Worm (Caenorhabditis elegans) whole organism, L1 larva: Measurements from ENCODE around the gene Y57G11C.33.

Experiments used
- C34B4.2 ChIP-seq: sonication (generic microtip); optimal IDR thresholded peaks from 2 replicates; lab custom pipeline; 2017; ENCODE audit warnings: mild to moderate bottlenecking, missing genetic modification characterization, missing compliant biosample characterization
- aha-1 ChIP-seq: fragments of 150-350 bp; optimal IDR thresholded peaks from 2 replicates; lab custom pipeline; 2014; ENCODE audit warnings: missing biosample characterization, missing genetic modification characterization
- alr-1 ChIP-seq: fragments of 200-800 bp; sonication (Bioruptor generic); optimal IDR thresholded peaks from 2 replicates; lab custom pipeline; 2018; ENCODE audit warnings: borderline replicate concordance, mild to moderate bottlenecking, missing genetic modification characterization, missing compliant biosample characterization
- ama-1 ChIP-seq: fragments of 150-350 bp; optimal IDR thresholded peaks from 2 replicates; lab custom pipeline; 2014
- ceh-63 ChIP-seq: fragments of 200-800 bp; sonication (Bioruptor generic); optimal IDR thresholded peaks from 2 replicates; lab custom pipeline; 2018; ENCODE audit warnings: mild to moderate bottlenecking, missing genetic modification characterization, missing compliant biosample characterization
- ceh-8 ChIP-seq: fragments of 200-800 bp; sonication (Bioruptor generic); optimal IDR thresholded peaks from 2 replicates; lab custom pipeline; 2018; ENCODE audit warnings: mild to moderate bottlenecking, missing genetic modification characterization, moderate library complexity, missing compliant biosample characterization
- ceh-88 ChIP-seq: fragments of 200-800 bp; sonication (Bioruptor generic); IDR thresholded peaks from 2 replicates; pipeline ENCODE4 v1.3.6; 2022; ENCODE audit warnings: missing genetic modification characterization, missing compliant biosample characterization
- egl-13 ChIP-seq: sonication (generic microtip); optimal IDR thresholded peaks from 2 replicates; lab custom pipeline; 2016; ENCODE audit warnings: missing genotype, missing genetic modification reagents, missing genetic modification characterization, missing compliant biosample characterization
- fos-1 ChIP-seq: fragments of 150-350 bp; optimal IDR thresholded peaks from 2 replicates; lab custom pipeline; 2014; ENCODE audit warnings: missing biosample characterization, missing genetic modification characterization
- hpl-2 ChIP-seq: fragments of 150-350 bp; optimal IDR thresholded peaks from 2 replicates; lab custom pipeline; 2014; ENCODE audit warnings: missing biosample characterization, missing genetic modification reagents, missing genetic modification characterization
- irx-1 ChIP-seq: sonication (generic microtip); optimal IDR thresholded peaks from 2 replicates; lab custom pipeline; 2016; ENCODE audit warnings: missing genetic modification characterization, missing compliant biosample characterization
- lin-14 ChIP-seq: fragments of 200-800 bp; sonication (Bioruptor generic); optimal IDR thresholded peaks from 2 replicates; lab custom pipeline; 2018; ENCODE audit warnings: mild to moderate bottlenecking, missing genetic modification characterization, moderate library complexity, missing compliant biosample characterization
- lin-39 ChIP-seq: fragments of 150-350 bp; optimal IDR thresholded peaks from 2 replicates; lab custom pipeline; 2014; ENCODE audit warnings: missing biosample characterization, missing genetic modification reagents, missing genetic modification characterization
- lir-3 ChIP-seq: sonication (generic microtip); optimal IDR thresholded peaks from 2 replicates; lab custom pipeline; 2016; ENCODE audit warnings: mild to moderate bottlenecking, missing genetic modification characterization, moderate library complexity, missing compliant biosample characterization; ENCODE audit not compliant: poor library complexity
- mdl-1 ChIP-seq, 2 experiments: fragments of 150-350 bp; optimal IDR thresholded peaks; 2 replicates each; lab custom pipeline; 2014 to 2017; ENCODE audit warnings: missing biosample characterization in 2 of 2, missing genetic modification characterization in 2 of 2, inconsistent platforms in 1 of 2
- mep-1 ChIP-seq: fragments of 150-350 bp; optimal IDR thresholded peaks from 2 replicates; lab custom pipeline; 2014; ENCODE audit warnings: missing biosample characterization, missing genetic modification characterization
- nhr-85 ChIP-seq: sonication (generic microtip); peaks from one replicate; lab custom pipeline; 2016; ENCODE audit warnings: missing genetic modification characterization, inconsistent platforms, missing compliant biosample characterization
- nhr-90 ChIP-seq: sonication (generic microtip); optimal IDR thresholded peaks from 2 replicates; lab custom pipeline; 2016; ENCODE audit warnings: mild to moderate bottlenecking, missing genetic modification characterization, missing compliant biosample characterization; ENCODE audit not compliant: poor library complexity
- pax-3 ChIP-seq: fragments of 200-800 bp; sonication (Bioruptor generic); optimal IDR thresholded peaks from 2 replicates; lab custom pipeline; 2018; ENCODE audit warnings: mild to moderate bottlenecking, missing genetic modification characterization, moderate library complexity, missing compliant biosample characterization
- pqm-1 ChIP-seq: sonication (generic microtip); optimal IDR thresholded peaks from 3 replicates; lab custom pipeline; 2017; ENCODE audit warnings: missing biosample characterization, missing genetic modification characterization
- snpc-4 ChIP-seq: fragments of 150-350 bp; optimal IDR thresholded peaks from 2 replicates; lab custom pipeline; 2014; ENCODE audit warnings: missing biosample characterization, missing genetic modification characterization
- snu-23 ChIP-seq: sonication (generic microtip); optimal IDR thresholded peaks from 2 replicates; lab custom pipeline; 2016; ENCODE audit warnings: missing genetic modification characterization, missing compliant biosample characterization
- unc-86 ChIP-seq: sonication (generic microtip); optimal IDR thresholded peaks from 2 replicates; lab custom pipeline; 2016; ENCODE audit warnings: missing genetic modification characterization, missing compliant biosample characterization
- ztf-4 ChIP-seq: fragments of 150-350 bp; optimal IDR thresholded peaks from 2 replicates; lab custom pipeline; 2014; ENCODE audit warnings: missing biosample characterization, missing genetic modification characterization

The Y57G11C.33 gene

DNA sequence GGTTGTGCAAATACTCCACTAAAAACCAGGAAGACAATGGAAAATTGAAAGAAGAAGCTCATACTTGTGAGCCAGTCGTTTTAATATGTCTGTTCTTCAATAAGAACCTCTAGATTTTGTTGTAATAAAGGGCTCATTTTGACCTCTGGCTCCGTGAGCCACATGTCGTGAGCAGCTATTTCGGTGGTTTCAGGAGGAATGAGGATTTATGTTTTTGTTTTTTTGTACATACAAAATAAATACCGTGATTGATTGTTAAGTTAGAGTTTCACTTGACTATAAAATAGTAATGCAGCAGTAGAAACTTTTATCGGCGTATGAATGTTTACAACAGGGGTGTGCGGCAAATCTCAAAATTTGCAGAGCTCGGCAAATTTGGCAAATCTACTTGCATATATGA, 47.3 kb downstream of the Y57G11C.33 start, which contains the start of gene Y57G11C.40:
TSS of gene Y57G11C.40 (minus strand) at position 101 of the 400 bp plus-strand sequence.
- TF ChIP-seq ceh-8 (no peak), lin-14 (no peak), snu-23 (GFP tag; lab: Kevin White, UChicago) (no peak), egl-13 (no peak), fos-1 (tag; lab: Kevin White, UChicago) (no peak), pqm-1 (no peak), ama-1 (lab: Kevin White, UChicago) (no peak), mep-1 (no peak), irx-1 (no peak), nhr-85 (no peak), C34B4.2 (tag; lab: Kevin White, UChicago) (no peak), lin-39 (no peak), aha-1 (tag; lab: Kevin White, UChicago) (no peak), hpl-2 (GFP tag; lab: Kevin White, UChicago) (no peak), lir-3 (tag; lab: Kevin White, UChicago) (no peak), ztf-4 (tag; lab: Kevin White, UChicago) (no peak), pax-3 (tag; lab: Kevin White, UChicago) (no peak), ceh-88 (no peak)
- TF ChIP-seq, all 84 proteins: peak for 0

DNA sequence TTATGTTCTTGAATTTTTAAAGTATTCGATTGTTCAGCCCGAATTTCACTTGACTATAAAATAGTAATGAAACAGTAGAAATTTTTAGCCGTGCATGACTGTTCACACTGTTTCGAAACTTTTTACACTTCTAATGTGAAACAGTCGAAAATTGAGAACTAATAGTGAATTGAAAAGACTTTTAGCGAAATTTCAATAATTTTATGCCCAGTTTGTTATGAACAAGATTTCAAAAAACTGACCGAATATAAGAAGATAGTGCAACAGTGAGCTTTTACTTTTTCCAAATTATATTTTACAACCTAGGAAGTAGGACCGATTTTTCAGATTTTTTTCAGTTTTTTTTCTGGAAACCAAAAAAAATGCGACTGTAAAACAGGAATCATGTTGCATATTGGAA, 48.1 kb downstream of the Y57G11C.33 start:
- TF ChIP-seq C34B4.2 (tag; lab: Kevin White, UChicago) = no peak
- no peak for TF ChIP-seq ceh-63 (GFP tag; lab: Kevin White, UChicago)
- TF ChIP-seq nhr-90 (tag; lab: Kevin White, UChicago) = no peak
- no peak for TF ChIP-seq snpc-4 (tag; lab: Kevin White, UChicago)
- TF ChIP-seq alr-1 = no peak

DNA sequence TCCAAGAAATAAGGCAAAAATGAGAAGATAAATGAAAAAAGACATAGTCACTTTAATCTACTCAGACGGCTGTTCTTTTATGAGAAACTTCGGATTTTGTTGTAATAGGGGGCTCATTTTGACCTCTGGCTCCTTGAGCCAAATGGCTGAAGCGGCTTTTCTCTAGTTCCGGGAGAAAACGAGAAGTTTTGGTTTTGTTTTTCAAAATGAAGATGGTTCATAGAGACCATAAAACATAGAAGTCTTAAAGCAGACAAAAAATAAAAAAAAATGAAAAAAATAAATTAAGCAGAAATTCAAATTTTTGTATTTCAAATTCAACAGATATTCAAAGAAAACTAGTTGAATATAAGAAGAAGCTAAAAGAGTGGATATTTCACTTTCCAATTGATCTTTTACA, 49.4 kb downstream of the Y57G11C.33 start, which contains the start of gene Y57G11C.41:
TSS of gene Y57G11C.41 (minus strand) at position 101 of the 400 bp plus-strand sequence.
- no peak for TF ChIP-seq mdl-1 (tag; optimal IDR thresholded peaks at IDR 0.05; lab: Kevin White, UChicago)
- no peak for TF ChIP-seq unc-86 (tag; lab: Kevin White, UChicago)
